Fruit fly (Drosophila melanogaster) whole organism, embryonic: Measurements from ENCODE around the gene MtnF.

ENCODE experiments used
- Antp ChIP-seq: fragments of 200-800 bp; sonication (Bioruptor generic); optimal IDR thresholded peaks from 3 replicates; lab custom pipeline; 2016; ENCODE audit warnings: missing biosample characterization, missing genetic modification characterization
- CG11247 ChIP-seq: fragments of 200-800 bp; sonication (Bioruptor generic); IDR thresholded peaks from 2 replicates; pipeline ENCODE4 v1.3.6; 2022; ENCODE audit warnings: missing biosample characterization, missing genetic modification characterization
- CG11695 ChIP-seq: fragments of 200-800 bp; sonication (Bioruptor generic); IDR thresholded peaks from 3 replicates; pipeline ENCODE4 v1.3.6; 2022; ENCODE audit warnings: missing biosample characterization, missing genetic modification characterization
- CG11696 ChIP-seq: fragments of 200-800 bp; sonication (Bioruptor generic); IDR thresholded peaks from 2 replicates; pipeline ENCODE4 v1.3.6; 2022; ENCODE audit warnings: missing biosample characterization, missing genetic modification characterization
- CG13287 ChIP-seq: fragments of 200-800 bp; sonication (Bioruptor generic); IDR thresholded peaks from 2 replicates; pipeline ENCODE4 v1.3.6; 2022; ENCODE audit warnings: missing biosample characterization, missing genetic modification characterization; ENCODE audit not compliant: partially characterized antibody
- CG1603 ChIP-seq: fragments of 200-800 bp; sonication (Bioruptor generic); optimal IDR thresholded peaks from 2 replicates; lab custom pipeline; 2019; ENCODE audit warnings: missing biosample characterization, mild to moderate bottlenecking, missing genetic modification characterization, moderate library complexity
- CG17359 ChIP-seq: fragments of 200-800 bp; sonication (Bioruptor generic); optimal IDR thresholded peaks from 3 replicates; lab custom pipeline; 2018; ENCODE audit warnings: missing biosample characterization, mild to moderate bottlenecking, missing genetic modification characterization, moderate library complexity
- CG17385 ChIP-seq: fragments of 200-800 bp; sonication (Bioruptor generic); optimal IDR thresholded peaks from 3 replicates; lab custom pipeline; 2018; ENCODE audit warnings: missing biosample characterization, mild to moderate bottlenecking, missing genetic modification characterization
- CG18764 ChIP-seq: fragments of 200-800 bp; sonication (Bioruptor generic); optimal IDR thresholded peaks from 3 replicates; lab custom pipeline; 2016; ENCODE audit warnings: missing biosample characterization, missing genetic modification characterization
- CG2116 ChIP-seq: fragments of 200-800 bp; sonication (Bioruptor generic); optimal IDR thresholded peaks from 3 replicates; lab custom pipeline; 2018; ENCODE audit warnings: missing biosample characterization, mild to moderate bottlenecking, missing genetic modification characterization
- CG2199 ChIP-seq: fragments of 200-800 bp; sonication (Bioruptor generic); IDR thresholded peaks from 3 replicates; pipeline ENCODE4 v1.3.6; 2022; ENCODE audit warnings: missing biosample characterization, missing genetic modification characterization
- CG2875 ChIP-seq: fragments of 200-800 bp; sonication (Bioruptor generic); optimal IDR thresholded peaks from 2 replicates; lab custom pipeline; 2017; ENCODE audit warnings: missing biosample characterization, mild to moderate bottlenecking, missing genetic modification characterization, missing genetic modification reagents
- CG32772 ChIP-seq: fragments of 200-800 bp; sonication (Bioruptor generic); IDR thresholded peaks from 2 replicates; pipeline ENCODE4 v1.3.6; 2022; ENCODE audit warnings: missing biosample characterization, missing genetic modification characterization
- CG7963 ChIP-seq: fragments of 200-800 bp; sonication (Bioruptor generic); IDR thresholded peaks from 3 replicates; pipeline ENCODE4 v1.3.6; 2022; ENCODE audit warnings: missing biosample characterization, missing genetic modification characterization; ENCODE audit not compliant: partially characterized antibody
- D ChIP-seq, 2 experiments: fragments of 200-800 bp in 1 of 2; fragments of >200 bp in 1 of 2; sonication (Bioruptor generic) in 1 of 2; optimal IDR thresholded peaks; 2 replicates in 1 of 2; 3 replicates in 1 of 2; lab custom pipeline; 2017; ENCODE audit warnings: mild to moderate bottlenecking in 1 of 2, missing biosample characterization in 1 of 2, missing genetic modification characterization in 1 of 2, missing genetic modification reagents in 1 of 2
- Ets65A ChIP-seq: fragments of 200-800 bp; sonication (Bioruptor generic); peaks from one replicate; lab custom pipeline; 2016; ENCODE audit warnings: missing biosample characterization, missing genetic modification characterization
- GATAe ChIP-seq: fragments of 200-800 bp; sonication (Bioruptor generic); conservative IDR thresholded peaks from 2 replicates; pipeline ENCODE4 v1.3.6; 2022; ENCODE audit warnings: missing biosample characterization, missing genetic modification characterization
- HmgD ChIP-seq: fragments of 200-800 bp; sonication (Bioruptor generic); optimal IDR thresholded peaks from 3 replicates; lab custom pipeline; 2016; ENCODE audit warnings: missing biosample characterization, missing genetic modification characterization
- Hr78 ChIP-seq, 2 experiments: fragments of 200-800 bp in 1 of 2; fragments of >200 bp in 1 of 2; sonication (Bioruptor generic) in 1 of 2; optimal IDR thresholded peaks; 2 replicates each; lab custom pipeline; 2017 to 2019; ENCODE audit warnings: missing biosample characterization in 2 of 2, missing genetic modification characterization in 2 of 2, mild to moderate bottlenecking in 1 of 2, moderate library complexity in 1 of 2
- Mad ChIP-seq: fragments of 200-800 bp; sonication (Bioruptor generic); optimal IDR thresholded peaks from 2 replicates; lab custom pipeline; 2016; ENCODE audit warnings: missing biosample characterization, missing genetic modification characterization
- Med ChIP-seq: fragments of 200-800 bp; sonication (Bioruptor generic); peaks from one replicate; lab custom pipeline; 2016; ENCODE audit warnings: missing biosample characterization, missing genetic modification characterization, mild to moderate bottlenecking, inconsistent platforms, moderate library complexity
- Oli ChIP-seq: fragments of 200-800 bp; sonication (Bioruptor generic); optimal IDR thresholded peaks from 2 replicates; lab custom pipeline; 2018; ENCODE audit warnings: missing biosample characterization, mild to moderate bottlenecking, missing genetic modification characterization, moderate library complexity
- Sin3A ChIP-seq: fragments of >200 bp; optimal IDR thresholded peaks from 2 replicates; lab custom pipeline; 2018
- ase ChIP-seq: fragments of 200-800 bp; sonication (Bioruptor generic); IDR thresholded peaks from 3 replicates; pipeline ENCODE4 v1.3.6; 2022; ENCODE audit warnings: missing biosample characterization, missing genetic modification characterization
- cg ChIP-seq: fragments of 200-800 bp; sonication (Bioruptor generic); optimal IDR thresholded peaks from 3 replicates; lab custom pipeline; 2019; ENCODE audit warnings: missing biosample characterization, mild to moderate bottlenecking, missing genetic modification characterization, moderate library complexity
- chinmo ChIP-seq: fragments of 200-800 bp; sonication (Bioruptor generic); IDR thresholded peaks from 4 replicates; pipeline ENCODE4 v1.3.6; 2022; ENCODE audit warnings: missing biosample characterization, missing genetic modification characterization; ENCODE audit not compliant: partially characterized antibody
- eve ChIP-seq, 2 experiments: fragments of >200 bp; optimal IDR thresholded peaks; 2 replicates each; lab custom pipeline; 2017; ENCODE audit warnings: missing biosample characterization in 2 of 2, missing genetic modification characterization in 2 of 2
- exex ChIP-seq: fragments of 200-800 bp; sonication (Bioruptor generic); optimal IDR thresholded peaks from 4 replicates; lab custom pipeline; 2018; ENCODE audit warnings: missing biosample characterization, mild to moderate bottlenecking, missing genetic modification characterization, moderate library complexity
- grn ChIP-seq: fragments of 200-800 bp; sonication (Bioruptor generic); optimal IDR thresholded peaks from 3 replicates; lab custom pipeline; 2017; ENCODE audit warnings: missing biosample characterization, missing genetic modification characterization
- luna ChIP-seq: fragments of 200-800 bp; sonication (Bioruptor generic); optimal IDR thresholded peaks from 2 replicates; lab custom pipeline; 2016; ENCODE audit warnings: missing biosample characterization, missing genetic modification characterization
- maf-S ChIP-seq: fragments of 200-800 bp; sonication (Bioruptor generic); optimal IDR thresholded peaks from 2 replicates; lab custom pipeline; 2016; ENCODE audit warnings: missing biosample characterization, missing genetic modification characterization
- mirr ChIP-seq: fragments of 200-800 bp; sonication (Bioruptor generic); optimal IDR thresholded peaks from 3 replicates; lab custom pipeline; 2018; ENCODE audit warnings: missing biosample characterization, mild to moderate bottlenecking, missing genetic modification characterization
- nom ChIP-seq: fragments of 200-800 bp; sonication (Bioruptor generic); optimal IDR thresholded peaks from 2 replicates; lab custom pipeline; 2017; ENCODE audit warnings: missing biosample characterization, missing genetic modification characterization, mild to moderate bottlenecking, moderate library complexity, missing genetic modification reagents
- slou ChIP-seq: fragments of 200-800 bp; sonication (Bioruptor generic); optimal IDR thresholded peaks from 3 replicates; lab custom pipeline; 2016; ENCODE audit warnings: missing biosample characterization, missing genetic modification characterization
- sqz ChIP-seq: fragments of 200-800 bp; sonication (Bioruptor generic); optimal IDR thresholded peaks from 3 replicates; lab custom pipeline; 2018; ENCODE audit warnings: missing biosample characterization, mild to moderate bottlenecking, missing genetic modification characterization
- sug ChIP-seq: fragments of 200-800 bp; optimal IDR thresholded peaks from 2 replicates; lab custom pipeline; 2019; ENCODE audit warnings: missing biosample characterization, mild to moderate bottlenecking, missing genetic modification characterization, moderate library complexity
- usp ChIP-seq: fragments of >200 bp; optimal IDR thresholded peaks from 2 replicates; lab custom pipeline; 2017; ENCODE audit warnings: missing biosample characterization, missing genetic modification characterization
- vnd ChIP-seq: fragments of 200-800 bp; sonication (Bioruptor generic); IDR thresholded peaks from 3 replicates; pipeline ENCODE4 v1.3.6; 2022; ENCODE audit warnings: missing biosample characterization, missing genetic modification characterization; ENCODE audit not compliant: partially characterized antibody
- wor ChIP-seq: fragments of 200-800 bp; sonication (Bioruptor generic); IDR thresholded peaks from 2 replicates; pipeline ENCODE4 v1.3.6; 2022; ENCODE audit warnings: missing biosample characterization, missing genetic modification characterization

Gene MtnF

dm6 chr3R:24596881-24597280, 38.1 kb downstream of the MtnF start (continued):
- no peak for TF ChIP-seq slou (GFP tag; lab: Kevin White, UChicago)
- TF ChIP-seq CG2875 (GFP tag; lab: Kevin White, UChicago) = no peak
- no peak for TF ChIP-seq Antp
- 0 out of 4 replicates have a peak, but pooled peaks have one; percentile 48 for TF ChIP-seq chinmo (GFP tag; lab: Robert Waterston, UW)
- TF ChIP-seq ase = no peak
- TF ChIP-seq D (optimal IDR thresholded peaks at IDR 0.05; lab: Kevin White, UChicago) = no peak
- TF ChIP-seq D (GFP tag; optimal IDR thresholded peaks at IDR 0.05; lab: Kevin White, UChicago) = peak; percentile 23
- TF ChIP-seq Mad = no peak
- TF ChIP-seq Oli (tag; lab: Kevin White, UChicago) = no peak
- no peak for TF ChIP-seq usp
- TF ChIP-seq maf-S = no peak
- peak; percentile 58 for TF ChIP-seq grn (GFP tag; lab: Kevin White, UChicago)
- TF ChIP-seq CG11695 (GFP tag; lab: Robert Waterston, UW) = no peak
- TF ChIP-seq CG13287 (GFP tag; lab: Robert Waterston, UW) = no peak
- peak; percentile 45 for TF ChIP-seq mirr (GFP tag; lab: Kevin White, UChicago)

- TF ChIP-seq CG2199 (GFP tag; lab: Robert Waterston, UW) (no peak), nom (GFP tag; lab: Kevin White, UChicago) (peak; percentile 66), HmgD (GFP tag; lab: Kevin White, UChicago) (no peak), mirr (GFP tag; lab: Kevin White, UChicago) (peak; percentile 19), CG17359 (tag; lab: Kevin White, UChicago) (peak; percentile 37), CG18764 (GFP tag; lab: Kevin White, UChicago) (no peak), CG11247 (0 out of 2 replicates have a peak, but pooled peaks have one; percentile 8), luna (GFP tag; lab: Kevin White, UChicago) (no peak), Hr78 (GFP tag; optimal IDR thresholded peaks at IDR 0.05; lab: Kevin White, UChicago) (peak in 1 of 2 experiments; percentile 59), CG1603 (tag; lab: Kevin White, UChicago) (no peak), CG2116 (GFP tag; lab: Kevin White, UChicago) (no peak), wor (no peak), CG7963 (GFP tag; lab: Robert Waterston, UW) (no peak), sqz (GFP tag; lab: Kevin White, UChicago) (peak; percentile 62), cg (GFP tag; lab: Kevin White, UChicago) (peak; percentile 24), vnd (GFP tag; lab: Robert Waterston, UW) (no peak), CG32772 (GFP tag; lab: Robert Waterston, UW) (0 out of 2 replicates have a peak, but pooled peaks have one; percentile 19), Ets65A (GFP tag; lab: Kevin White, UChicago) (peak; percentile 36), eve (GFP tag; optimal IDR thresholded peaks at IDR 0.05; lab: Kevin White, UChicago) (peak in 1 of 2 experiments; percentile 11), Med (GFP tag; lab: Kevin White, UChicago) (peak; percentile 11), GATAe (GFP tag; lab: Robert Waterston, UW) (peak; percentile 26; the same call in 1 of the 2 replicates), sug (tag; lab: Kevin White, UChicago) (peak; percentile 0), CG11696 (GFP tag; lab: Robert Waterston, UW) (peak; percentile 54; the same call in 1 of the 2 replicates), Sin3A (lab: Kevin White, UChicago) (no peak), CG17385 (GFP tag; lab: Kevin White, UChicago) (peak; percentile 7), exex (tag; lab: Kevin White, UChicago) (peak; percentile 43), chinmo (GFP tag; lab: Robert Waterston, UW) (0 out of 4 replicates have a peak, but pooled peaks have one; percentile 54)
Observed at dm6 chr3R:24595330-24596114, 39.4 kb downstream of the MtnF start.
